Fruit fly (Drosophila melanogaster) whole organism, embryonic: ENCODE measurements around the gene RpS25.

Source experiments
- Ada2b ChIP-seq: fragments of 200-800 bp; sonication (Bioruptor generic); IDR thresholded peaks from 2 replicates; pipeline ENCODE4 v1.3.6; 2022; ENCODE audit warnings: missing biosample characterization, missing genetic modification characterization
- Adf1 ChIP-seq: fragments of 200-800 bp; sonication (Bioruptor generic); IDR thresholded peaks from 2 replicates; pipeline ENCODE4 v1.3.6; 2022; ENCODE audit warnings: missing biosample characterization, missing genetic modification characterization
- Antp ChIP-seq: fragments of 200-800 bp; sonication (Bioruptor generic); optimal IDR thresholded peaks from 3 replicates; lab custom pipeline; 2016; ENCODE audit warnings: missing biosample characterization, missing genetic modification characterization
- CG10462 ChIP-seq: fragments of 200-800 bp; sonication (Bioruptor generic); optimal IDR thresholded peaks from 2 replicates; lab custom pipeline; 2016; ENCODE audit warnings: missing biosample characterization, missing genetic modification characterization
- CG11085 ChIP-seq: fragments of 200-800 bp; sonication (Bioruptor generic); IDR thresholded peaks from 2 replicates; pipeline ENCODE4 v1.3.6; 2022; ENCODE audit warnings: missing biosample characterization, missing genetic modification characterization
- CG15011 ChIP-seq: fragments of 200-800 bp; sonication (Bioruptor generic); optimal IDR thresholded peaks from 3 replicates; lab custom pipeline; 2018; ENCODE audit warnings: missing biosample characterization, mild to moderate bottlenecking, missing genetic modification characterization
- CG16863 ChIP-seq: fragments of 200-800 bp; sonication (Bioruptor generic); optimal IDR thresholded peaks from 3 replicates; lab custom pipeline; 2016; ENCODE audit warnings: missing biosample characterization, missing genetic modification characterization
- CG18262 ChIP-seq: fragments of 200-800 bp; optimal IDR thresholded peaks from 3 replicates; lab custom pipeline; 2019; ENCODE audit warnings: missing biosample characterization, mild to moderate bottlenecking, missing genetic modification characterization, moderate library complexity
- CG4282 ChIP-seq: fragments of 200-800 bp; sonication (Bioruptor generic); optimal IDR thresholded peaks from 2 replicates; lab custom pipeline; 2016; ENCODE audit warnings: missing biosample characterization, missing genetic modification characterization
- CG6654 ChIP-seq: fragments of 200-800 bp; sonication (Bioruptor generic); optimal IDR thresholded peaks from 2 replicates; lab custom pipeline; 2017; ENCODE audit warnings: missing biosample characterization, mild to moderate bottlenecking, missing genetic modification characterization
- CG6765 ChIP-seq: fragments of 200-800 bp; sonication (Bioruptor generic); optimal IDR thresholded peaks from 3 replicates; lab custom pipeline; 2017; ENCODE audit warnings: missing biosample characterization, mild to moderate bottlenecking, missing genetic modification characterization
- CG7839 ChIP-seq: fragments of 200-800 bp; sonication (Bioruptor generic); optimal IDR thresholded peaks from 3 replicates; lab custom pipeline; 2018; ENCODE audit warnings: missing biosample characterization, mild to moderate bottlenecking, missing genetic modification characterization, moderate library complexity
- CG8089 ChIP-seq: fragments of 200-800 bp; sonication (Bioruptor generic); optimal IDR thresholded peaks from 3 replicates; lab custom pipeline; 2016; ENCODE audit warnings: missing biosample characterization, missing genetic modification characterization
- CG9437 ChIP-seq: fragments of 200-800 bp; sonication (Bioruptor generic); optimal IDR thresholded peaks from 2 replicates; lab custom pipeline; 2018; ENCODE audit warnings: missing biosample characterization, mild to moderate bottlenecking, missing genetic modification characterization
- CTCF ChIP-seq: fragments of 200-800 bp; sonication (Bioruptor generic); optimal IDR thresholded peaks from 2 replicates; lab custom pipeline; 2017; ENCODE audit warnings: missing biosample characterization, mild to moderate bottlenecking, missing genetic modification characterization, moderate library complexity
- Camta ChIP-seq: fragments of 200-800 bp; sonication (Bioruptor generic); optimal IDR thresholded peaks from 2 replicates; lab custom pipeline; 2016; ENCODE audit warnings: missing biosample characterization, missing genetic modification characterization
- D19A ChIP-seq: fragments of 200-800 bp; optimal IDR thresholded peaks from 3 replicates; lab custom pipeline; 2019; ENCODE audit warnings: missing biosample characterization, mild to moderate bottlenecking, missing genetic modification characterization, moderate library complexity
- E2f2 ChIP-seq: fragments of 200-800 bp; sonication (Bioruptor generic); IDR thresholded peaks from 2 replicates; pipeline ENCODE4 v1.3.6; 2022; ENCODE audit warnings: missing biosample characterization, missing genetic modification characterization
- Eip74EF ChIP-seq, 2 experiments: fragments of 200-800 bp in 1 of 2; fragments of >200 bp in 1 of 2; sonication (Bioruptor generic) in 1 of 2; optimal IDR thresholded peaks; 2 replicates each; lab custom pipeline; 2017 to 2019; ENCODE audit warnings: missing biosample characterization in 2 of 2, missing genetic modification characterization in 2 of 2, mild to moderate bottlenecking in 1 of 2, moderate library complexity in 1 of 2
- Fer2 ChIP-seq: fragments of 200-800 bp; sonication (Bioruptor generic); optimal IDR thresholded peaks from 2 replicates; lab custom pipeline; 2018; ENCODE audit warnings: missing biosample characterization, mild to moderate bottlenecking, missing genetic modification characterization, moderate library complexity
- GATAe ChIP-seq: fragments of 200-800 bp; sonication (Bioruptor generic); conservative IDR thresholded peaks from 2 replicates; pipeline ENCODE4 v1.3.6; 2022; ENCODE audit warnings: missing biosample characterization, missing genetic modification characterization
- H15 ChIP-seq: fragments of 200-800 bp; sonication (Bioruptor generic); IDR thresholded peaks from 3 replicates; pipeline ENCODE4 v1.3.6; 2022; ENCODE audit warnings: missing biosample characterization, missing genetic modification characterization
- HLH4C ChIP-seq: fragments of 200-800 bp; sonication (Bioruptor generic); IDR thresholded peaks from 3 replicates; pipeline ENCODE4 v1.3.6; 2022; ENCODE audit warnings: missing biosample characterization, missing genetic modification characterization; ENCODE audit not compliant: partially characterized antibody
- Hey ChIP-seq: fragments of 200-800 bp; sonication (Bioruptor generic); optimal IDR thresholded peaks from 3 replicates; lab custom pipeline; 2018; ENCODE audit warnings: missing biosample characterization, mild to moderate bottlenecking, missing genetic modification characterization
- Lhr ChIP-seq: fragments of 200-800 bp; sonication (Bioruptor generic); optimal IDR thresholded peaks from 3 replicates; lab custom pipeline; 2017; ENCODE audit warnings: mild to moderate bottlenecking, missing biosample characterization, missing genetic modification reagents, missing genetic modification characterization
- Mad ChIP-seq: fragments of 200-800 bp; sonication (Bioruptor generic); optimal IDR thresholded peaks from 2 replicates; lab custom pipeline; 2016; ENCODE audit warnings: missing biosample characterization, missing genetic modification characterization
- NC2α ChIP-seq: fragments of 200-800 bp; sonication (Bioruptor generic); optimal IDR thresholded peaks from 2 replicates; lab custom pipeline; 2016; ENCODE audit warnings: missing biosample characterization, missing genetic modification characterization
- Oli ChIP-seq: fragments of 200-800 bp; sonication (Bioruptor generic); optimal IDR thresholded peaks from 2 replicates; lab custom pipeline; 2018; ENCODE audit warnings: missing biosample characterization, mild to moderate bottlenecking, missing genetic modification characterization, moderate library complexity
- Optix ChIP-seq: fragments of 200-800 bp; sonication (Bioruptor generic); IDR thresholded peaks from 3 replicates; pipeline ENCODE4 v1.3.6; 2022; ENCODE audit warnings: missing biosample characterization, missing genetic modification characterization
- TFAM ChIP-seq: fragments of 200-800 bp; sonication (Bioruptor generic); optimal IDR thresholded peaks from 2 replicates; lab custom pipeline; 2017; ENCODE audit warnings: missing biosample characterization, missing genetic modification characterization, inconsistent platforms
- Vsx1 ChIP-seq: fragments of 200-800 bp; sonication (Bioruptor generic); optimal IDR thresholded peaks from 2 replicates; lab custom pipeline; 2017; ENCODE audit warnings: missing biosample characterization, mild to moderate bottlenecking, missing genetic modification characterization, missing genetic modification reagents
- ab ChIP-seq: fragments of 200-800 bp; sonication (Bioruptor generic); optimal IDR thresholded peaks from 2 replicates; lab custom pipeline; 2016; ENCODE audit warnings: missing biosample characterization, missing genetic modification characterization
- bab2 ChIP-seq: fragments of 200-800 bp; sonication (Bioruptor generic); optimal IDR thresholded peaks from 2 replicates; lab custom pipeline; 2016; ENCODE audit warnings: missing biosample characterization, missing genetic modification characterization
- cad ChIP-seq: fragments of >200 bp; optimal IDR thresholded peaks from 2 replicates; lab custom pipeline; 2017; ENCODE audit warnings: missing biosample characterization, missing genetic modification characterization
- chm ChIP-seq: fragments of 200-800 bp; sonication (Bioruptor generic); IDR thresholded peaks from 2 replicates; pipeline ENCODE4 v1.3.6; 2022; ENCODE audit warnings: missing biosample characterization, missing genetic modification characterization
- crol ChIP-seq: fragments of 200-800 bp; sonication (Bioruptor generic); IDR thresholded peaks from 2 replicates; pipeline ENCODE4 v1.3.6; 2022; ENCODE audit warnings: missing biosample characterization, missing genetic modification characterization
- da ChIP-seq: fragments of 200-800 bp; sonication (Bioruptor generic); optimal IDR thresholded peaks from 2 replicates; lab custom pipeline; 2016; ENCODE audit warnings: missing biosample characterization, missing genetic modification characterization
- dpn ChIP-seq, 2 experiments: fragments of 200-800 bp; sonication (Bioruptor generic); optimal IDR thresholded peaks; 3 replicates each; lab custom pipeline; 2016; ENCODE audit warnings: missing biosample characterization in 2 of 2, missing genetic modification characterization in 2 of 2
- dysf ChIP-seq: fragments of 200-800 bp; sonication (Bioruptor generic); IDR thresholded peaks from 3 replicates; pipeline ENCODE4 v1.3.6; 2022; ENCODE audit warnings: missing biosample characterization, missing genetic modification characterization
- esg ChIP-seq: fragments of 200-800 bp; sonication (Bioruptor generic); conservative IDR thresholded peaks from 2 replicates; pipeline ENCODE4 v1.3.6; 2022; ENCODE audit warnings: missing biosample characterization, missing genetic modification characterization
- eyg ChIP-seq: fragments of 200-800 bp; sonication (Bioruptor generic); optimal IDR thresholded peaks from 3 replicates; lab custom pipeline; 2016; ENCODE audit warnings: missing biosample characterization, missing genetic modification characterization
- fu2 ChIP-seq: fragments of 200-800 bp; sonication (Bioruptor generic); optimal IDR thresholded peaks from 2 replicates; lab custom pipeline; 2016; ENCODE audit warnings: missing biosample characterization, missing genetic modification characterization
- gce ChIP-seq: fragments of 200-800 bp; sonication (Bioruptor generic); IDR thresholded peaks from 3 replicates; pipeline ENCODE4 v1.3.6; 2022; ENCODE audit warnings: missing biosample characterization, missing genetic modification characterization
- insv ChIP-seq, 2 experiments: fragments of 200-800 bp; sonication (Bioruptor generic); optimal IDR thresholded peaks; 3 replicates each; lab custom pipeline; 2016 to 2018; ENCODE audit warnings: missing biosample characterization in 2 of 2, missing genetic modification characterization in 2 of 2
- lab ChIP-seq: fragments of 200-800 bp; sonication (Bioruptor generic); optimal IDR thresholded peaks from 3 replicates; lab custom pipeline; 2017; ENCODE audit warnings: missing biosample characterization, missing genetic modification characterization, mild to moderate bottlenecking, moderate library complexity, missing genetic modification reagents
- lola ChIP-seq, 3 experiments: fragments of >200 bp in 2 of 3; fragments of 200-800 bp in 1 of 3; sonication (Bioruptor generic) in 1 of 3; optimal IDR thresholded peaks; 2 replicates each; lab custom pipeline; 2017 to 2019; ENCODE audit warnings: missing biosample characterization in 3 of 3, missing genetic modification characterization in 3 of 3, mild to moderate bottlenecking in 1 of 3, moderate library complexity in 1 of 3
- maf-S ChIP-seq: fragments of 200-800 bp; sonication (Bioruptor generic); optimal IDR thresholded peaks from 2 replicates; lab custom pipeline; 2016; ENCODE audit warnings: missing biosample characterization, missing genetic modification characterization
- nerfin-2 ChIP-seq: fragments of 200-800 bp; sonication (Bioruptor generic); IDR thresholded peaks from 2 replicates; pipeline ENCODE4 v1.3.6; 2022; ENCODE audit warnings: missing biosample characterization, missing genetic modification characterization; ENCODE audit not compliant: partially characterized antibody
- nom ChIP-seq: fragments of 200-800 bp; sonication (Bioruptor generic); optimal IDR thresholded peaks from 2 replicates; lab custom pipeline; 2017; ENCODE audit warnings: missing biosample characterization, missing genetic modification characterization, mild to moderate bottlenecking, moderate library complexity, missing genetic modification reagents
- tap ChIP-seq: fragments of 200-800 bp; optimal IDR thresholded peaks from 3 replicates; lab custom pipeline; 2019; ENCODE audit warnings: missing biosample characterization, mild to moderate bottlenecking, missing genetic modification characterization, moderate library complexity
- tll ChIP-seq, 2 experiments: fragments of 200-800 bp in 1 of 2; fragments of >200 bp in 1 of 2; sonication (Bioruptor generic) in 1 of 2; optimal IDR thresholded peaks; 2 replicates each; lab custom pipeline; 2017 to 2019; ENCODE audit warnings: missing biosample characterization in 2 of 2, missing genetic modification characterization in 2 of 2, mild to moderate bottlenecking in 1 of 2, moderate library complexity in 1 of 2
- zfh2 ChIP-seq: fragments of 200-800 bp; sonication (Bioruptor generic); optimal IDR thresholded peaks from 2 replicates; lab custom pipeline; 2016; ENCODE audit warnings: missing biosample characterization, missing genetic modification characterization

The RpS25 gene

dm6 chr3R:11197389-11197716 is 18.7 kb downstream of the RpS25 start, which contains the start of gene cu (continued):
- no peak for TF ChIP-seq Ada2b (GFP tag; lab: Robert Waterston, UW)
- no peak for TF ChIP-seq CG15011 (GFP tag; lab: Kevin White, UChicago)
- no peak for TF ChIP-seq Oli (tag; lab: Kevin White, UChicago)
- TF ChIP-seq lola (GFP tag; optimal IDR thresholded peaks at IDR 0.05; lab: Kevin White, UChicago) = peak in 1 of 3 experiments; percentile 26
- TF ChIP-seq Mad = no peak
- no peak for TF ChIP-seq Fer2 (tag; lab: Kevin White, UChicago)
- TF ChIP-seq GATAe (GFP tag; lab: Robert Waterston, UW) = no peak
- no peak for TF ChIP-seq Hey
- TF ChIP-seq Antp (GFP tag; lab: Kevin White, UChicago) = no peak
- TF ChIP-seq nom (GFP tag; lab: Kevin White, UChicago) = no peak
- no peak for TF ChIP-seq CG8089 (GFP tag; lab: Kevin White, UChicago)
- TF ChIP-seq TFAM = no peak
- TF ChIP-seq Adf1 (GFP tag; lab: Robert Waterston, UW) = no peak; the same call in 1 of the 2 replicates
- no peak for TF ChIP-seq Eip74EF (GFP tag; optimal IDR thresholded peaks at IDR 0.05; lab: Kevin White, UChicago)
- no peak for TF ChIP-seq fu2 (GFP tag; lab: Kevin White, UChicago)
- peak; percentile 85; the same call in 2 of the 3 replicates for TF ChIP-seq Optix
- TF ChIP-seq zfh2 = no peak
- no peak for TF ChIP-seq CG9437 (GFP tag; lab: Kevin White, UChicago)
- no peak for TF ChIP-seq E2f2
- TF ChIP-seq H15 (GFP tag; lab: Robert Waterston, UW) = no peak
- no peak for TF ChIP-seq CTCF
- no peak for TF ChIP-seq HLH4C (GFP tag; lab: Robert Waterston, UW)
- no peak for TF ChIP-seq CG7839 (tag; lab: Kevin White, UChicago)
- TF ChIP-seq cad (GFP tag; lab: Kevin White, UChicago) = no peak
- TF ChIP-seq insv (GFP tag; optimal IDR thresholded peaks at IDR 0.05; lab: Kevin White, UChicago) = no peak
- no peak for TF ChIP-seq CG18262 (tag; lab: Kevin White, UChicago)
- no peak for TF ChIP-seq dpn (GFP tag; optimal IDR thresholded peaks at IDR 0.05; lab: Kevin White, UChicago)
- no peak for TF ChIP-seq chm (GFP tag; lab: Robert Waterston, UW)
- TF ChIP-seq eyg (GFP tag; lab: Kevin White, UChicago) = no peak
- TF ChIP-seq CG6765 (GFP tag; lab: Kevin White, UChicago) = no peak
- TF ChIP-seq tap (tag; lab: Kevin White, UChicago) = no peak
- TF ChIP-seq tll (GFP tag; optimal IDR thresholded peaks at IDR 0.05; lab: Kevin White, UChicago) = no peak
- TF ChIP-seq crol = no peak; the same call in 1 of the 2 replicates
- TF ChIP-seq CG10462 = no peak
- TF ChIP-seq ab = peak; percentile 76
- TF ChIP-seq bab2 (GFP tag; lab: Kevin White, UChicago) = no peak
- TF ChIP-seq D19A (tag; lab: Kevin White, UChicago) = no peak

dm6 chr3R:11196648-11197388 is 19.3 kb downstream of the RpS25 start:
- TF ChIP-seq nerfin-2 = no peak
- TF ChIP-seq Vsx1 (GFP tag; lab: Kevin White, UChicago) = peak; percentile 96
- peak; percentile 96 for TF ChIP-seq gce (GFP tag; lab: Robert Waterston, UW)
- TF ChIP-seq esg (GFP tag; lab: Robert Waterston, UW) = peak; percentile 99
- TF ChIP-seq CG4282 (GFP tag; lab: Kevin White, UChicago) = no peak
- peak; percentile 88 for TF ChIP-seq CG16863 (GFP tag; lab: Kevin White, UChicago)
- peak; percentile 99 for TF ChIP-seq lab (GFP tag; lab: Kevin White, UChicago)
- TF ChIP-seq Lhr (GFP tag; lab: Kevin White, UChicago) = peak; percentile 93
- peak; percentile 82 for TF ChIP-seq da (GFP tag; lab: Kevin White, UChicago)
- peak; percentile 77 for TF ChIP-seq NC2α (GFP tag; lab: Kevin White, UChicago)
- peak; percentile 96 for TF ChIP-seq CG11085 (GFP tag; lab: Robert Waterston, UW)
- peak; percentile 81 for TF ChIP-seq maf-S (GFP tag; lab: Kevin White, UChicago)
- peak; percentile 99 for TF ChIP-seq dysf (GFP tag; lab: Robert Waterston, UW)
- TF ChIP-seq Camta (GFP tag; lab: Kevin White, UChicago) = peak; percentile 89
- peak; percentile 95 for TF ChIP-seq CG6654 (GFP tag; lab: Kevin White, UChicago)
